Fruit fly (Drosophila melanogaster): ENCODE data around the gene emc.

Gene emc

DNA sequence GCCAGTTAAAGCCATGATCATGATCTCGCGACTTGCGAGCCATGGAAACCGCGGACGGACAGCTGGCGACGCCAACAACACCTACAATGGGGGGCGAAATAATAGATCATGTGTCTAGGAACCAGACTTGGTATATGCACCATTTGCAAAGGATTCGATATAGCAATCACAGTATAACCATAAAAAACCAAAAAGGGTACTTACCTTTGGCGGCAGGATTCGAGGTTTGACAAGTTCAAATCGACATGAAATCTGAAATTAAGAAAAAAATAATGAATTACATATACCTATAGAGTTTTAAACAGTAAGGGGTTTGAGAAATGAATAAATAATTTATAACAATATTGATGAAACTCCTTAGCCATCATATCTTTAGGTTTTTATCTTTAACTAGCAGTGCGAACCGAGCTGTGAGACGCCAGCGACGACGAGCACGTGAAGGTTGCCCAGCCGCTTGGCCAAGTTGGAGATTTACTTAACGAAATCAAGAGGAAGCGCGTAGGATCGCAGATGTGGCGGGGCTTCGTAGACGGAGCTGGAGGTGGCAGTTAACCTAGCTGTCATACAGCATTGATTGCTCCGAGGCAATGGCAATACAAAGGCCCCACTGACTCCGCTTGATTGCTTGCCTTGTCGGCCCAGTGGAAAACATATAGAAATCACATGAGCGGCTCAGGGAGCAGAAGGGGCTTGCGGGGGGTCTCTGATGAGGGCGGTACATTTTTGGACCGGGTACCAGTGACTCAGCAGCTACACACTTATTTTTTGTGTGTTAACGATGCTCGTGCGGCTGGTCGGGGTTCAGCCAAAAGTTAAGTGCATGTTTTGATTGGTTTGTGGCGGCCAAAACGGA is 15.1 kb upstream of the emc start (continued):
- peak; percentile 23 for TF ChIP-seq bcd (GFP tag; optimal IDR thresholded peaks at IDR 0.05)
- peak; percentile 45 for TF ChIP-seq sd (tag; optimal IDR thresholded peaks at IDR 0.05)
- TF ChIP-seq gro (GFP tag; optimal IDR thresholded peaks at IDR 0.05) = no peak
- no peak for TF ChIP-seq Dfd (GFP tag; optimal IDR thresholded peaks at IDR 0.05)
- no peak for TF ChIP-seq Ravus (GFP tag; IDR thresholded peaks at IDR 0.05)
- TF ChIP-seq Ssrp (tag; optimal IDR thresholded peaks at IDR 0.05) = peak; percentile 1
- TF ChIP-seq tgo (GFP tag; IDR thresholded peaks at IDR 0.05) = peak; percentile 24; the same call in 2 of the 3 replicates
- peak; percentile 45 for TF ChIP-seq Meics (GFP tag; optimal IDR thresholded peaks at IDR 0.05)
- TF ChIP-seq gsb (GFP tag; IDR thresholded peaks at IDR 0.05) = no peak
- no peak for TF ChIP-seq Opbp (GFP tag; IDR thresholded peaks at IDR 0.05; ENCODE audit: partially characterized antibody)
- TF ChIP-seq inv (GFP tag; IDR thresholded peaks at IDR 0.05; ENCODE audit: partially characterized antibody) = no peak
- TF ChIP-seq pan (optimal IDR thresholded peaks at IDR 0.05) = no peak
- TF ChIP-seq pan (GFP tag; optimal IDR thresholded peaks at IDR 0.05 in 1 of 2, IDR thresholded peaks at IDR 0.05 in 1 of 2) = no peak
- peak; percentile 46 for TF ChIP-seq CG8388 (GFP tag; optimal IDR thresholded peaks at IDR 0.05)
- TF ChIP-seq CG14050 (GFP tag; IDR thresholded peaks at IDR 0.05) = no peak
- peak; percentile 34 for TF ChIP-seq CG18599 (GFP tag; optimal IDR thresholded peaks at IDR 0.05)
- TF ChIP-seq dysf (GFP tag; IDR thresholded peaks at IDR 0.05) = peak; percentile 43; the same call in 1 of the 3 replicates
- 0 out of 2 replicates have a peak, but pooled peaks have one; percentile 27 for TF ChIP-seq CG32532 (GFP tag; IDR thresholded peaks at IDR 0.05)
- TF ChIP-seq jing (GFP tag; optimal IDR thresholded peaks at IDR 0.05) = no peak
- TF ChIP-seq CG31365 (tag; optimal IDR thresholded peaks at IDR 0.05) = no peak
- peak; percentile 76 for TF ChIP-seq CG7556 (GFP tag; optimal IDR thresholded peaks at IDR 0.05)
- TF ChIP-seq Blimp-1 (GFP tag; optimal IDR thresholded peaks at IDR 0.05) = no peak
- no peak for TF ChIP-seq pzg (GFP tag; optimal IDR thresholded peaks at IDR 0.05)
- peak; percentile 22 for TF ChIP-seq tio (GFP tag; optimal IDR thresholded peaks at IDR 0.05)
- no peak for TF ChIP-seq CG12391 (tag; optimal IDR thresholded peaks at IDR 0.05)
- peak; percentile 40 for TF ChIP-seq Hmr (GFP tag; optimal IDR thresholded peaks at IDR 0.05)
- TF ChIP-seq fd96Cb (tag; optimal IDR thresholded peaks at IDR 0.05) = peak; percentile 21
- peak; percentile 43 for TF ChIP-seq ATbp (GFP tag; optimal IDR thresholded peaks at IDR 0.05)
- peak; percentile 20 for TF ChIP-seq CG4820 (GFP tag; optimal IDR thresholded peaks at IDR 0.05)
- TF ChIP-seq CG1647 (GFP tag; optimal IDR thresholded peaks at IDR 0.05) = no peak
- no peak for TF ChIP-seq hth (optimal IDR thresholded peaks at IDR 0.05)
- no peak for TF ChIP-seq tap (tag; optimal IDR thresholded peaks at IDR 0.05)
- TF ChIP-seq CG13424 (tag; optimal IDR thresholded peaks at IDR 0.05) = peak; percentile 20
- peak; percentile 51; the same call in 1 of the 3 replicates for TF ChIP-seq CG6175 (GFP tag; IDR thresholded peaks at IDR 0.05)
- TF ChIP-seq unpg (GFP tag; optimal IDR thresholded peaks at IDR 0.05) = peak; percentile 49
- peak; percentile 58 for TF ChIP-seq CG11504 (tag; optimal IDR thresholded peaks at IDR 0.05)
- no peak for TF ChIP-seq CG1233 (GFP tag; optimal IDR thresholded peaks at IDR 0.05)
- TF ChIP-seq Myb (GFP tag; optimal IDR thresholded peaks at IDR 0.05) = no peak
- TF ChIP-seq cwo (GFP tag; optimal IDR thresholded peaks at IDR 0.05) = peak; percentile 26
- no peak for TF ChIP-seq Bteb2 (GFP tag; optimal IDR thresholded peaks at IDR 0.05)
- TF ChIP-seq CG17361 (GFP tag; IDR thresholded peaks at IDR 0.05) = peak; percentile 71
- TF ChIP-seq CG30403 (GFP tag; optimal IDR thresholded peaks at IDR 0.05) = peak; percentile 42
- TF ChIP-seq CG12155 (GFP tag; optimal IDR thresholded peaks at IDR 0.05) = no peak
- TF ChIP-seq Ets97D (GFP tag; optimal IDR thresholded peaks at IDR 0.05) = no peak
- no peak for TF ChIP-seq Asciz (GFP tag; optimal IDR thresholded peaks at IDR 0.05)
- TF ChIP-seq mld (GFP tag; IDR thresholded peaks at IDR 0.05; ENCODE audit: partially characterized antibody) = no peak
- peak; percentile 42 for TF ChIP-seq CG10979 (tag; optimal IDR thresholded peaks at IDR 0.05)
- no peak for TF ChIP-seq vfl (GFP tag; optimal IDR thresholded peaks at IDR 0.05)
